Worm (Caenorhabditis elegans): ENCODE data around the gene pho-4.

DNA sequence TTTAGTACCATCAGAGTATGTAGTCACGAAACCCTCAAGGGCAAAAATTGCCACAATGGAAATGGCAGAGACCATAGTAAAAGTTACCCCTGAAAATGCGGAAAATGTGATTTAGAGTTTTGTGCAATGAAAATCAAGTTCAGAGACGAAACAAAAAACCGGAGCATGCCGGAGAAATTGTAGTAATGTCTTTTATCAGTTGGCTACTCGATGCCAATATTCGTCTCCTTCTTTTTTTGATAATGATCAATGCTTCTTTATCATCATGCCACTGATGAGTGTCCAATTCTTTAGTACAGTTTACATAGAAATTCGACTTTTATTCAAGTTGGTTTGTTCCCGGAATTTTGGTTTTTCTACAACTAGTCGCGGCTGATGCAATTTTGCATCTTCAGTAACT is 2.5 kb downstream of the pho-4 start, which contains the start of gene pho-1:
- TF ChIP-seq pha-4 (tag; optimal IDR thresholded peaks at IDR 0.05) (no peak), ets-4 (GFP tag; optimal IDR thresholded peaks at IDR 0.05) (no peak), unc-62 (GFP tag; optimal IDR thresholded peaks at IDR 0.05) (no peak), ama-1 (optimal IDR thresholded peaks at IDR 0.05) (no peak), ama-1 (GFP tag; optimal IDR thresholded peaks at IDR 0.05) (no peak), snpc-4 (GFP tag; optimal IDR thresholded peaks at IDR 0.05) (no peak), snpc-4 (tag; optimal IDR thresholded peaks at IDR 0.05) (no peak), him-1 (tag; optimal IDR thresholded peaks at IDR 0.05) (no peak), F23B12.7 (tag; optimal IDR thresholded peaks at IDR 0.05; ENCODE audit: insufficient read depth) (no peak), lag-1 (GFP tag; IDR thresholded peaks at IDR 0.05) (no peak), hrde-1 (tag; optimal IDR thresholded peaks at IDR 0.05; ENCODE audit: borderline replicate concordance) (no peak), sdz-38 (tag; optimal IDR thresholded peaks at IDR 0.05) (no peak), B0019.2 (GFP tag; conservative IDR thresholded peaks at IDR 0.05) (no peak), aptf-2 (GFP tag; conservative IDR thresholded peaks at IDR 0.05) (no peak), attf-5 (GFP tag; optimal IDR thresholded peaks at IDR 0.05) (no peak)
